ENCODE assay signal across 3 fruit fly cellular contexts in genomic region chr3R:10090906-10091305, dm6.
TF ChIP-seq lines count a peak whose summit lies in the region.

No protein-coding gene starts in this region.

- peak; percentile 76 for TF ChIP-seq CTCF in whole organism, embryonic (GFP tag; optimal IDR thresholded peaks at IDR 0.05; lab: Kevin White, UChicago)

TF ChIP-seq in whole organism, adult, 20 proteins besides CTCF, POLR2A, EP300 and RAD21:
- TF ChIP-seq pad (GFP tag; optimal IDR thresholded peaks at IDR 0.05; lab: Kevin White, UChicago) (no peak), cnc (optimal IDR thresholded peaks at IDR 0.05; lab: Kevin White, UChicago) (no peak), cic (GFP tag; optimal IDR thresholded peaks at IDR 0.05; lab: Kevin White, UChicago) (peak; percentile 42)
TF ChIP-seq in whole organism, adult: peak in this region for 1.

TF ChIP-seq in whole organism, embryonic, 481 proteins besides CTCF, POLR2A, EP300 and RAD21:
- TF ChIP-seq Med (GFP tag; lab: Kevin White, UChicago) (peak; percentile 8), CG2199 (GFP tag; IDR thresholded peaks at IDR 0.05; lab: Robert Waterston, UW) (0 out of 3 replicates have a peak, but pooled peaks have one; percentile 12), CG6254 (GFP tag; optimal IDR thresholded peaks at IDR 0.05; lab: Kevin White, UChicago) (peak; percentile 94), Atf3 (GFP tag; optimal IDR thresholded peaks at IDR 0.05; lab: Kevin White, UChicago) (no peak), chinmo (GFP tag; IDR thresholded peaks at IDR 0.05; lab: Robert Waterston, UW; ENCODE audit: partially characterized antibody) (0 out of 4 replicates have a peak, but pooled peaks have one; percentile 15)
TF ChIP-seq in whole organism, embryonic: peak in this region for 4.

TF ChIP-seq in whole organism, pupa, 21 proteins besides CTCF, POLR2A, EP300 and RAD21:
- TF ChIP-seq CG4496 (GFP tag; IDR thresholded peaks at IDR 0.05; lab: Robert Waterston, UW) = peak; percentile 31; the same call in 1 of the 3 replicates
- no peak for TF ChIP-seq fd96Ca (GFP tag; IDR thresholded peaks at IDR 0.05; lab: Robert Waterston, UW)
TF ChIP-seq in whole organism, pupa: peak in this region for 1.
